Fruit fly (Drosophila melanogaster) whole organism, adult: ENCODE measurements around the gene CG13795.

Experiments
- CG5204 ChIP-seq: fragments of 200-800 bp; sonication (Bioruptor generic); optimal IDR thresholded peaks from 2 replicates; lab custom pipeline; 2016; ENCODE audit warnings: missing biosample characterization, missing genetic modification characterization
- CG7045 ChIP-seq: fragments of 200-800 bp; sonication (Bioruptor generic); optimal IDR thresholded peaks from 2 replicates; lab custom pipeline; 2017; ENCODE audit warnings: missing biosample characterization, mild to moderate bottlenecking, missing genetic modification characterization
- Crg-1 ChIP-seq: fragments of 200-800 bp; sonication (Bioruptor generic); optimal IDR thresholded peaks from 2 replicates; lab custom pipeline; 2016; ENCODE audit warnings: missing biosample characterization, missing genetic modification characterization
- cic ChIP-seq: fragments of 200-800 bp; sonication (Bioruptor generic); optimal IDR thresholded peaks from 2 replicates; lab custom pipeline; 2017; ENCODE audit warnings: missing biosample characterization, mild to moderate bottlenecking, missing genetic modification characterization, moderate library complexity
- cnc ChIP-seq, 2 experiments: fragments of >200 bp; optimal IDR thresholded peaks; 2 replicates each; lab custom pipeline; 2017
- kay ChIP-seq: fragments of 200-800 bp; sonication (Bioruptor generic); peaks from one replicate; lab custom pipeline; 2016; ENCODE audit warnings: missing biosample characterization, missing genetic modification characterization, borderline replicate concordance
- pad ChIP-seq: fragments of 200-800 bp; sonication (Bioruptor generic); optimal IDR thresholded peaks from 3 replicates; lab custom pipeline; 2017; ENCODE audit warnings: missing biosample characterization, missing genetic modification characterization, mild to moderate bottlenecking, moderate library complexity, missing genetic modification reagents
- toe ChIP-seq: fragments of 200-800 bp; sonication (Bioruptor generic); optimal IDR thresholded peaks from 2 replicates; lab custom pipeline; 2016; ENCODE audit warnings: missing biosample characterization, missing genetic modification characterization

DNA sequence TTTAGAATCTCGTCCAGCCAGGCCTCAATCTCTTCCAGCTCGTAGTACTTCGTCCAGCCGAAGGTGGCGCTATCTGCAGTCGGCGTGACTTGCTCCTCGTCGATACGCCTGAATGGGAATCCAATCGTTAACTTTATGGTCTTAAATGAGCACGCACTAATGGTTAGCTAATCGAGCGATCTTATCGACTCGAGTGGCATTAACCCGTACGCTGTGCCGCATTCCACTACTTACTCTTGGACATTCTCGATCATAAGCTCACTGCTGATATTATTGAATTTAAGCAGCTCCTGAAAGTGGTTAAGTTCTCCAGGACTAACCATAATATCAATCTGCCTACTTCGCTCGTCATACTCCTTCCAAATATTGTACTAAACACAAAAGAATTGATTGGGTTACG is 35.6 kb downstream of the CG13795 start:
- TF ChIP-seq CG5204 (GFP tag; lab: Kevin White, UChicago), result no peak
- TF ChIP-seq CG7045 (GFP tag; lab: Kevin White, UChicago), result no peak
- TF ChIP-seq pad (GFP tag; lab: Kevin White, UChicago), result no peak
- TF ChIP-seq cnc (optimal IDR thresholded peaks at IDR 0.05; lab: Kevin White, UChicago), result no peak
- TF ChIP-seq Crg-1, result no peak
- TF ChIP-seq toe, result no peak
- TF ChIP-seq cic (GFP tag; lab: Kevin White, UChicago), result no peak
- no peak for TF ChIP-seq kay
